Worm (Caenorhabditis elegans) whole organism, L2 larva: ENCODE data around the gene Y7A5A.24.

Experiments
- ZK546.5 ChIP-seq: sonication (generic microtip); optimal IDR thresholded peaks from 2 replicates; lab custom pipeline; 2017; ENCODE audit warnings: missing biosample characterization, missing genetic modification characterization
- ama-1 ChIP-seq: fragments of 150-350 bp; optimal IDR thresholded peaks from 2 replicates; lab custom pipeline; 2018; ENCODE audit warnings: inconsistent platforms
- blmp-1 ChIP-seq: sonication (generic microtip); optimal IDR thresholded peaks from 2 replicates; lab custom pipeline; 2017; ENCODE audit warnings: missing genetic modification characterization, mild to moderate bottlenecking, missing compliant biosample characterization, antibody characterized with exemption, moderate library complexity; ENCODE audit not compliant: insufficient read depth
- dmd-4 ChIP-seq: sonication (generic microtip); optimal IDR thresholded peaks from 2 replicates; lab custom pipeline; 2017; ENCODE audit warnings: missing biosample characterization, missing genetic modification characterization
- nhr-11 ChIP-seq: fragments of 150-350 bp; optimal IDR thresholded peaks from 2 replicates; lab custom pipeline; 2014; ENCODE audit warnings: missing biosample characterization, missing genetic modification characterization
- nhr-25 ChIP-seq: fragments of 150-350 bp; sonication (generic microtip); optimal IDR thresholded peaks from 3 replicates; lab custom pipeline; 2014; ENCODE audit warnings: missing biosample characterization, missing genetic modification characterization
- sma-9 ChIP-seq, 2 experiments: fragments of 150-350 bp in 1 of 2; sonication (generic microtip) in 1 of 2; optimal IDR thresholded peaks; 2 replicates each; lab custom pipeline; 2014 to 2016; ENCODE audit warnings: missing genetic modification characterization in 2 of 2, mild to moderate bottlenecking in 1 of 2, missing biosample characterization in 1 of 2, missing compliant biosample characterization in 1 of 2, missing genetic modification reagents in 1 of 2, moderate library complexity in 1 of 2
- unc-39 ChIP-seq: fragments of 150-350 bp; optimal IDR thresholded peaks from 2 replicates; lab custom pipeline; 2014; ENCODE audit warnings: missing biosample characterization, missing genetic modification characterization

DNA sequence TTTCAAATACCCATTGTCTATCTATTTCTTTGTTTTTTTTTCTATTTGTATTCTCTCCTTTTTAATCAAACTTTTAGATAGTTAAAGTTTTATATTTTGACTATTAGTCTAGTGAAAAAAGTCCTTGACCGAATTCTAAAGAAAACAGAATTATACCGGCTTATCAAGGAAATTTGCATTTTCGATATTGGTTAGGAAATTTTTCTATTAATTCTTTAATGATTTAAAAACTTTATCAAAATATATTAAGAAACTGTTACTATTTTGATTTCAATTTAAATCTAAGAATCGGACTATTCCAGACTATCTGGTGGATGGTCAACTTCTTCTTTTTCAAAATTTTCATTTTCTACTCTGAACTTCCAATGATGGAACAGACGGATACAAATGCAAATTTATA, 46.1 kb upstream of the Y7A5A.24 start, which contains the start of gene Y7A5A.20:
- no peak for TF ChIP-seq blmp-1 (tag; lab: Kevin White, UChicago)
- no peak for TF ChIP-seq nhr-25 (tag; lab: Kevin White, UChicago)
- TF ChIP-seq nhr-11 (tag; lab: Kevin White, UChicago): no peak
- no peak for TF ChIP-seq sma-9 (GFP tag; optimal IDR thresholded peaks at IDR 0.05; lab: Kevin White, UChicago)
- no peak for TF ChIP-seq sma-9 (tag; optimal IDR thresholded peaks at IDR 0.05; lab: Kevin White, UChicago)
- TF ChIP-seq ama-1: no peak
- no peak for TF ChIP-seq ZK546.5
- no peak for TF ChIP-seq unc-39 (tag; lab: Kevin White, UChicago)
- TF ChIP-seq dmd-4: no peak
